Fruit fly (Drosophila melanogaster) whole organism, pupa: ENCODE measurements around the gene ham.

Experiments used
- CG4496 ChIP-seq: fragments of 200-800 bp; sonication (Bioruptor generic); IDR thresholded peaks from 3 replicates; pipeline ENCODE4 v1.3.6; 2022; ENCODE audit warnings: missing biosample characterization, missing genetic modification characterization
- Ets98B ChIP-seq: fragments of 200-800 bp; sonication (Bioruptor generic); IDR thresholded peaks from 2 replicates; pipeline ENCODE4 v1.3.6; 2022; ENCODE audit warnings: missing biosample characterization, missing genetic modification characterization
- Pif1B ChIP-seq: fragments of 200-800 bp; sonication (Bioruptor generic); optimal IDR thresholded peaks from 3 replicates; lab custom pipeline; 2016; ENCODE audit warnings: missing biosample characterization, missing genetic modification characterization
- Snoo ChIP-seq: fragments of 200-800 bp; sonication (Bioruptor generic); optimal IDR thresholded peaks from 3 replicates; lab custom pipeline; 2017; ENCODE audit warnings: missing biosample characterization, mild to moderate bottlenecking, missing genetic modification characterization, inconsistent platforms
- fd96Ca ChIP-seq: fragments of 200-800 bp; sonication (Bioruptor generic); IDR thresholded peaks from 3 replicates; pipeline ENCODE4 v1.3.6; 2022; ENCODE audit warnings: missing biosample characterization, missing genetic modification characterization
- rn ChIP-seq: fragments of 200-800 bp; sonication (Bioruptor generic); IDR thresholded peaks from 2 replicates; pipeline ENCODE4 v1.3.6; 2022; ENCODE audit warnings: missing biosample characterization, missing genetic modification characterization

DNA sequence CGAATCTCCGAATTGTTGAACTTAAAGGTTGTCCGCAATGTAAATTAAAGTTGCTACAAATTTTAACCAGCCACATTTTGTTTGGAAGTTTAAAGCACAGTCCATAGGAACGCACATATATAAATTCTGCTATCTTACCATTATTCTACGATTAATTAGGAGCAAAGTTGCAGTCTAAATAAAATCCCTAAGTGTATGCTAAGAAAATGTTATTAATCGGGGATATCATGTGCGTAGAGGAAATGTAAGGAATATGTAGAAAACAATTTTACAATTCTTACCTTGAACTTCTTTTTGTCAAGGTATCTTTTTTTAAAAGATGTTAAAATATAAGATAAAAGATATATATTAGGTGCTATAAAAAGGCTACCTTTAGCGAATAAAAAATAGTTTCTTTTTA is 25.7 kb upstream of the ham start:
- TF ChIP-seq Ets98B (GFP tag; lab: Robert Waterston, UW) (no peak), CG4496 (no peak), Snoo (tag; lab: Kevin White, UChicago) (no peak), Pif1B (no peak), fd96Ca (GFP tag; lab: Robert Waterston, UW) (no peak), rn (GFP tag; lab: Robert Waterston, UW) (no peak)
